Worm (Caenorhabditis elegans) whole organism, L1 larva: ENCODE results near the gene pqn-25.

Experiments
- lir-3 ChIP-seq: sonication (generic microtip); optimal IDR thresholded peaks from 2 replicates; lab custom pipeline; 2016; ENCODE audit warnings: mild to moderate bottlenecking, missing genetic modification characterization, moderate library complexity, missing compliant biosample characterization; ENCODE audit not compliant: poor library complexity
- nhr-77 ChIP-seq: fragments of 150-350 bp; optimal IDR thresholded peaks from 2 replicates; lab custom pipeline; 2014; ENCODE audit warnings: missing biosample characterization, missing genetic modification characterization

DNA sequence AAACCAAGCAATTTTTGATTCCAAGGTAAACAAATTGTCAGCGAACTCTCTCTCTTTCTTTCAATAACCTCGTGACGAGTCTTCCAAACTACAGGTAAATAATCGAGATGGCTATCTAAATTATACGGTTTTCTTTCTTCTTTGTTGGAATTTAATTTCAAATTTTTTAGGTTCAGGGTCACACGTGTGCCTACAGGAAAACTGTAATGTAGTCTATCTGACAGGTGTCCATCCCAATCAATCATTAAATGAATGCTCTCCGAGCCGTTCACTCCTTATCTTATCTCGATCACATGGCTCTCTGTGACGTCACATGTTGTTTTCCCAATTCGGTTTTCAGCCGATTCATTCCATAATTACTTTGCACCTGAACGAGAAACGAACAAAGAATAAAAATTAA, 40.7 kb upstream of the pqn-25 start:
- no peak for TF ChIP-seq nhr-77 (tag; lab: Kevin White, UChicago)
- TF ChIP-seq lir-3 (tag; lab: Kevin White, UChicago): no peak
